Fruit fly (Drosophila melanogaster): ENCODE results near the gene Pcp.

Pcp gene

dm6 chr2L:7071862-7072261 lies 50.4 kb downstream of the Pcp start:
- 0 out of 2 replicates have a peak, but pooled peaks have one; percentile 39 for TF ChIP-seq Drgx (GFP tag; IDR thresholded peaks at IDR 0.05)
- TF ChIP-seq Mad (GFP tag; optimal IDR thresholded peaks at IDR 0.05) = no peak
- TF ChIP-seq CG1024 (GFP tag; IDR thresholded peaks at IDR 0.05) = no peak
- 0 out of 2 replicates have a peak, but pooled peaks have one; percentile 14 for TF ChIP-seq lmd (GFP tag; IDR thresholded peaks at IDR 0.05)
- peak; percentile 31 for TF ChIP-seq Med (GFP tag)
- no peak for TF ChIP-seq pita (GFP tag; optimal IDR thresholded peaks at IDR 0.05)
- TF ChIP-seq row (GFP tag; IDR thresholded peaks at IDR 0.05) = 0 out of 3 replicates have a peak, but pooled peaks have one; percentile 21
- TF ChIP-seq gem (tag; optimal IDR thresholded peaks at IDR 0.05) = peak; percentile 3
- peak in 1 of 2 experiments; percentile 38 for TF ChIP-seq bsh (GFP tag; optimal IDR thresholded peaks at IDR 0.05)
- peak; percentile 29 for TF ChIP-seq nom (GFP tag; optimal IDR thresholded peaks at IDR 0.05)
